Fruit fly (Drosophila melanogaster) whole organism, embryonic: ENCODE measurements around the gene usp.

Source experiments
- Aef1 ChIP-seq: fragments of 200-800 bp; sonication (Bioruptor generic); IDR thresholded peaks from 3 replicates; pipeline ENCODE4 v1.3.6; 2022; ENCODE audit warnings: missing biosample characterization, missing genetic modification characterization
- Bteb2 ChIP-seq: fragments of 200-800 bp; sonication (Bioruptor generic); optimal IDR thresholded peaks from 2 replicates; lab custom pipeline; 2016; ENCODE audit warnings: missing biosample characterization, missing genetic modification characterization
- CG10366 ChIP-seq: fragments of 200-800 bp; sonication (Bioruptor generic); IDR thresholded peaks from 2 replicates; pipeline ENCODE4 v1.3.6; 2022; ENCODE audit warnings: missing biosample characterization, missing genetic modification characterization
- CG12659 ChIP-seq: fragments of 200-800 bp; sonication (Bioruptor generic); optimal IDR thresholded peaks from 3 replicates; lab custom pipeline; 2017; ENCODE audit warnings: mild to moderate bottlenecking, missing biosample characterization, missing genetic modification reagents, missing genetic modification characterization
- CG14441 ChIP-seq: fragments of 200-800 bp; sonication (Bioruptor generic); IDR thresholded peaks from 2 replicates; pipeline ENCODE4 v1.3.6; 2022; ENCODE audit warnings: missing biosample characterization, missing genetic modification characterization
- CG15479 ChIP-seq: fragments of 200-800 bp; sonication (Bioruptor generic); optimal IDR thresholded peaks from 3 replicates; lab custom pipeline; 2019; ENCODE audit warnings: missing biosample characterization, mild to moderate bottlenecking, missing genetic modification characterization, moderate library complexity
- CG1602 ChIP-seq: fragments of 200-800 bp; sonication (Bioruptor generic); optimal IDR thresholded peaks from 3 replicates; lab custom pipeline; 2016; ENCODE audit warnings: missing biosample characterization, missing genetic modification characterization
- CG1647 ChIP-seq: fragments of 200-800 bp; sonication (Bioruptor generic); optimal IDR thresholded peaks from 3 replicates; lab custom pipeline; 2016; ENCODE audit warnings: missing biosample characterization, missing genetic modification characterization
- CG16813 ChIP-seq: fragments of 200-800 bp; sonication (Bioruptor generic); IDR thresholded peaks from 3 replicates; pipeline ENCODE4 v1.3.6; 2022; ENCODE audit warnings: missing biosample characterization, missing genetic modification characterization; ENCODE audit not compliant: partially characterized antibody
- CG17186 ChIP-seq: fragments of 200-800 bp; sonication (Bioruptor generic); optimal IDR thresholded peaks from 3 replicates; lab custom pipeline; 2017; ENCODE audit warnings: missing biosample characterization, missing genetic modification reagents, missing genetic modification characterization
- CG17829 ChIP-seq: fragments of 200-800 bp; optimal IDR thresholded peaks from 2 replicates; lab custom pipeline; 2019; ENCODE audit warnings: missing biosample characterization, mild to moderate bottlenecking, missing genetic modification characterization, moderate library complexity
- CG18599 ChIP-seq: fragments of 200-800 bp; sonication (Bioruptor generic); optimal IDR thresholded peaks from 3 replicates; lab custom pipeline; 2017; ENCODE audit warnings: missing biosample characterization, missing genetic modification characterization, mild to moderate bottlenecking, moderate library complexity, missing genetic modification reagents
- CG33557 ChIP-seq: fragments of 200-800 bp; sonication (Bioruptor generic); optimal IDR thresholded peaks from 2 replicates; lab custom pipeline; 2019; ENCODE audit warnings: missing biosample characterization, mild to moderate bottlenecking, missing genetic modification characterization, moderate library complexity
- CG3838 ChIP-seq: fragments of 200-800 bp; sonication (Bioruptor generic); optimal IDR thresholded peaks from 3 replicates; lab custom pipeline; 2016; ENCODE audit warnings: missing biosample characterization, missing genetic modification characterization
- CG6791 ChIP-seq: fragments of 200-800 bp; sonication (Bioruptor generic); IDR thresholded peaks from 3 replicates; pipeline ENCODE4 v1.3.6; 2022; ENCODE audit warnings: missing biosample characterization, missing genetic modification characterization; ENCODE audit not compliant: partially characterized antibody
- CG7745 ChIP-seq: fragments of 200-800 bp; sonication (Bioruptor generic); optimal IDR thresholded peaks from 2 replicates; lab custom pipeline; 2018; ENCODE audit warnings: missing biosample characterization, mild to moderate bottlenecking, missing genetic modification characterization, moderate library complexity
- CG7987 ChIP-seq: fragments of 200-800 bp; sonication (Bioruptor generic); optimal IDR thresholded peaks from 2 replicates; lab custom pipeline; 2018; ENCODE audit warnings: missing biosample characterization, mild to moderate bottlenecking, missing genetic modification characterization, moderate library complexity
- CG8388 ChIP-seq: fragments of 200-800 bp; sonication (Bioruptor generic); optimal IDR thresholded peaks from 2 replicates; lab custom pipeline; 2019; ENCODE audit warnings: missing biosample characterization, mild to moderate bottlenecking, missing genetic modification characterization, moderate library complexity
- CG9727 ChIP-seq: fragments of 200-800 bp; sonication (Bioruptor generic); optimal IDR thresholded peaks from 3 replicates; lab custom pipeline; 2017; ENCODE audit warnings: missing biosample characterization, mild to moderate bottlenecking, missing genetic modification characterization
- CG9797 ChIP-seq: fragments of 200-800 bp; sonication (Bioruptor generic); optimal IDR thresholded peaks from 3 replicates; lab custom pipeline; 2018; ENCODE audit warnings: missing biosample characterization, mild to moderate bottlenecking, missing genetic modification characterization
- Dbx ChIP-seq: fragments of 200-800 bp; sonication (Bioruptor generic); IDR thresholded peaks from 3 replicates; pipeline ENCODE4 v1.3.6; 2022; ENCODE audit warnings: missing biosample characterization, missing genetic modification characterization
- Dp ChIP-seq: fragments of 200-800 bp; sonication (Bioruptor generic); optimal IDR thresholded peaks from 2 replicates; lab custom pipeline; 2018; ENCODE audit warnings: missing biosample characterization, mild to moderate bottlenecking, missing genetic modification characterization, moderate library complexity
- Fer3 ChIP-seq: fragments of 200-800 bp; sonication (Bioruptor generic); optimal IDR thresholded peaks from 2 replicates; lab custom pipeline; 2018; ENCODE audit warnings: missing biosample characterization, mild to moderate bottlenecking, missing genetic modification characterization, moderate library complexity
- H15 ChIP-seq: fragments of 200-800 bp; sonication (Bioruptor generic); IDR thresholded peaks from 3 replicates; pipeline ENCODE4 v1.3.6; 2022; ENCODE audit warnings: missing biosample characterization, missing genetic modification characterization
- Hmx ChIP-seq: fragments of 200-800 bp; sonication (Bioruptor generic); optimal IDR thresholded peaks from 2 replicates; lab custom pipeline; 2016; ENCODE audit warnings: missing biosample characterization, missing genetic modification characterization
- MBD-R2 ChIP-seq: fragments of 200-800 bp; sonication (Bioruptor generic); IDR thresholded peaks from 2 replicates; pipeline ENCODE4 v1.3.6; 2022; ENCODE audit warnings: missing biosample characterization, missing genetic modification characterization
- Mrtf ChIP-seq: fragments of 200-800 bp; sonication (Bioruptor generic); IDR thresholded peaks from 3 replicates; pipeline ENCODE4 v1.3.6; 2022; ENCODE audit warnings: missing biosample characterization, missing genetic modification characterization
- Myb ChIP-seq: fragments of 200-800 bp; sonication (Bioruptor generic); optimal IDR thresholded peaks from 2 replicates; lab custom pipeline; 2016; ENCODE audit warnings: missing biosample characterization, missing genetic modification characterization
- NfI ChIP-seq: fragments of 200-800 bp; sonication (Bioruptor generic); optimal IDR thresholded peaks from 3 replicates; lab custom pipeline; 2018; ENCODE audit warnings: missing biosample characterization, mild to moderate bottlenecking, missing genetic modification characterization, moderate library complexity
- Sin3A ChIP-seq: fragments of >200 bp; optimal IDR thresholded peaks from 2 replicates; lab custom pipeline; 2018
- ara ChIP-seq: fragments of 200-800 bp; sonication (Bioruptor generic); IDR thresholded peaks from 2 replicates; pipeline ENCODE4 v1.3.6; 2022; ENCODE audit warnings: missing biosample characterization, missing genetic modification characterization
- cad ChIP-seq: fragments of >200 bp; optimal IDR thresholded peaks from 2 replicates; lab custom pipeline; 2017; ENCODE audit warnings: missing biosample characterization, missing genetic modification characterization
- cato ChIP-seq: fragments of 200-800 bp; sonication (Bioruptor generic); optimal IDR thresholded peaks from 2 replicates; lab custom pipeline; 2016; ENCODE audit warnings: missing biosample characterization, missing genetic modification characterization, borderline replicate concordance
- chinmo ChIP-seq: fragments of 200-800 bp; sonication (Bioruptor generic); IDR thresholded peaks from 4 replicates; pipeline ENCODE4 v1.3.6; 2022; ENCODE audit warnings: missing biosample characterization, missing genetic modification characterization; ENCODE audit not compliant: partially characterized antibody
- croc ChIP-seq: fragments of 200-800 bp; sonication (Bioruptor generic); conservative IDR thresholded peaks from 3 replicates; pipeline ENCODE4 v1.3.6; 2022; ENCODE audit warnings: missing biosample characterization, missing genetic modification characterization
- dan ChIP-seq: fragments of 200-800 bp; sonication (Bioruptor generic); IDR thresholded peaks from 2 replicates; pipeline ENCODE4 v1.3.6; 2022; ENCODE audit warnings: missing biosample characterization, missing genetic modification characterization
- danr ChIP-seq: fragments of 200-800 bp; sonication (Bioruptor generic); IDR thresholded peaks from 2 replicates; pipeline ENCODE4 v1.3.6; 2022; ENCODE audit warnings: missing biosample characterization, missing genetic modification characterization
- dati ChIP-seq: fragments of 200-800 bp; sonication (Bioruptor generic); IDR thresholded peaks from 2 replicates; pipeline ENCODE4 v1.3.6; 2022; ENCODE audit warnings: missing biosample characterization, missing genetic modification characterization
- esg ChIP-seq: fragments of 200-800 bp; sonication (Bioruptor generic); conservative IDR thresholded peaks from 2 replicates; pipeline ENCODE4 v1.3.6; 2022; ENCODE audit warnings: missing biosample characterization, missing genetic modification characterization
- eve ChIP-seq, 2 experiments: fragments of >200 bp; optimal IDR thresholded peaks; 2 replicates each; lab custom pipeline; 2017; ENCODE audit warnings: missing biosample characterization in 2 of 2, missing genetic modification characterization in 2 of 2
- eyg ChIP-seq: fragments of 200-800 bp; sonication (Bioruptor generic); optimal IDR thresholded peaks from 3 replicates; lab custom pipeline; 2016; ENCODE audit warnings: missing biosample characterization, missing genetic modification characterization
- kah ChIP-seq: fragments of 200-800 bp; sonication (Bioruptor generic); optimal IDR thresholded peaks from 2 replicates; lab custom pipeline; 2018; ENCODE audit warnings: missing biosample characterization, mild to moderate bottlenecking, missing genetic modification characterization
- kni ChIP-seq: fragments of 200-800 bp; sonication (Bioruptor generic); optimal IDR thresholded peaks from 3 replicates; lab custom pipeline; 2017; ENCODE audit warnings: mild to moderate bottlenecking, missing biosample characterization, missing genetic modification reagents, missing genetic modification characterization
- odd ChIP-seq: fragments of 200-800 bp; sonication (Bioruptor generic); optimal IDR thresholded peaks from 2 replicates; lab custom pipeline; 2017; ENCODE audit warnings: missing biosample characterization, mild to moderate bottlenecking, missing genetic modification characterization
- onecut ChIP-seq: fragments of 200-800 bp; sonication (Bioruptor generic); IDR thresholded peaks from 2 replicates; pipeline ENCODE4 v1.3.6; 2022; ENCODE audit warnings: missing biosample characterization, missing genetic modification characterization
- ro ChIP-seq: fragments of 200-800 bp; sonication (Bioruptor generic); IDR thresholded peaks from 2 replicates; pipeline ENCODE4 v1.3.6; 2022; ENCODE audit warnings: missing biosample characterization, missing genetic modification characterization
- sna ChIP-seq: fragments of 200-800 bp; sonication (Bioruptor generic); IDR thresholded peaks from 2 replicates; pipeline ENCODE4 v1.3.6; 2022; ENCODE audit warnings: missing biosample characterization, missing genetic modification characterization; ENCODE audit not compliant: partially characterized antibody
- trh ChIP-seq: fragments of 200-800 bp; sonication (Bioruptor generic); optimal IDR thresholded peaks from 2 replicates; lab custom pipeline; 2016; ENCODE audit warnings: missing biosample characterization, missing genetic modification characterization
- usp ChIP-seq: fragments of >200 bp; optimal IDR thresholded peaks from 2 replicates; lab custom pipeline; 2017; ENCODE audit warnings: missing biosample characterization, missing genetic modification characterization
- vnd ChIP-seq: fragments of 200-800 bp; sonication (Bioruptor generic); IDR thresholded peaks from 3 replicates; pipeline ENCODE4 v1.3.6; 2022; ENCODE audit warnings: missing biosample characterization, missing genetic modification characterization; ENCODE audit not compliant: partially characterized antibody
- vvl ChIP-seq: fragments of 200-800 bp; sonication (Bioruptor generic); IDR thresholded peaks from 2 replicates; pipeline ENCODE4 v1.3.6; 2022; ENCODE audit warnings: missing biosample characterization, missing genetic modification characterization

usp gene

dm6 chrX:2005840-2006239 is 36.3 kb downstream of the usp start (continued):
- peak; percentile 77 for TF ChIP-seq odd (GFP tag; lab: Kevin White, UChicago)
- no peak for TF ChIP-seq esg (GFP tag; lab: Robert Waterston, UW)
- peak; percentile 59 for TF ChIP-seq kah
- TF ChIP-seq usp (GFP tag; lab: Kevin White, UChicago): no peak
- no peak for TF ChIP-seq dan
- TF ChIP-seq eve (GFP tag; optimal IDR thresholded peaks at IDR 0.05; lab: Kevin White, UChicago): no peak
- peak; percentile 55 for TF ChIP-seq CG33557 (GFP tag; lab: Kevin White, UChicago)
- no peak for TF ChIP-seq ro
- peak; percentile 61 for TF ChIP-seq onecut (GFP tag; lab: Robert Waterston, UW)
- TF ChIP-seq sna (GFP tag; lab: Robert Waterston, UW): no peak
- no peak for TF ChIP-seq dati (GFP tag; lab: Robert Waterston, UW)
- TF ChIP-seq CG9727 (GFP tag; lab: Kevin White, UChicago): peak; percentile 63
- peak; percentile 44 for TF ChIP-seq Myb (GFP tag; lab: Kevin White, UChicago)
- peak; percentile 81 for TF ChIP-seq kni (GFP tag; lab: Kevin White, UChicago)
- peak; percentile 72 for TF ChIP-seq CG12659
- TF ChIP-seq CG8388 (GFP tag; lab: Kevin White, UChicago): peak; percentile 54
- peak; percentile 57; the same call in 1 of the 2 replicates for TF ChIP-seq vvl (GFP tag; lab: Robert Waterston, UW)
- TF ChIP-seq ara (GFP tag; lab: Robert Waterston, UW): peak; percentile 14; the same call in 1 of the 2 replicates
- TF ChIP-seq vnd (GFP tag; lab: Robert Waterston, UW): no peak
- peak; percentile 32 for TF ChIP-seq Bteb2 (GFP tag; lab: Kevin White, UChicago)
- TF ChIP-seq croc (GFP tag; lab: Robert Waterston, UW): no peak
- peak; percentile 47; the same call in 2 of the 3 replicates for TF ChIP-seq Mrtf
- TF ChIP-seq CG1602 (GFP tag; lab: Kevin White, UChicago): peak; percentile 42
- peak; percentile 54; the same call in 1 of the 2 replicates for TF ChIP-seq CG14441 (GFP tag; lab: Robert Waterston, UW)
- no peak for TF ChIP-seq CG17186 (GFP tag; lab: Kevin White, UChicago)
- peak; percentile 89 for TF ChIP-seq CG7987
- no peak for TF ChIP-seq CG15479 (GFP tag; lab: Kevin White, UChicago)
- TF ChIP-seq cato (GFP tag; lab: Kevin White, UChicago): peak; percentile 33
- TF ChIP-seq danr (GFP tag; lab: Robert Waterston, UW): no peak
- TF ChIP-seq MBD-R2 (GFP tag; lab: Robert Waterston, UW): peak; percentile 20; the same call in 1 of the 2 replicates
- peak; percentile 26 for TF ChIP-seq trh (GFP tag; lab: Kevin White, UChicago)
- TF ChIP-seq Fer3 (tag; lab: Kevin White, UChicago): peak; percentile 67
- TF ChIP-seq Dbx: no peak
- peak; percentile 32 for TF ChIP-seq CG18599 (GFP tag; lab: Kevin White, UChicago)
- TF ChIP-seq CG10366 (GFP tag; lab: Robert Waterston, UW): peak; percentile 41; the same call in 1 of the 2 replicates
- no peak for TF ChIP-seq CG7745 (tag; lab: Kevin White, UChicago)
- TF ChIP-seq H15 (GFP tag; lab: Robert Waterston, UW): 0 out of 3 replicates have a peak, but pooled peaks have one; percentile 30
- no peak for TF ChIP-seq CG9797 (GFP tag; lab: Kevin White, UChicago)
- 0 out of 4 replicates have a peak, but pooled peaks have one; percentile 23 for TF ChIP-seq chinmo (GFP tag; lab: Robert Waterston, UW)
- peak; percentile 16 for TF ChIP-seq Dp (GFP tag; lab: Kevin White, UChicago)
- TF ChIP-seq CG16813 (GFP tag; lab: Robert Waterston, UW): no peak
- peak; percentile 55 for TF ChIP-seq eyg (GFP tag; lab: Kevin White, UChicago)
- no peak for TF ChIP-seq Hmx
- 0 out of 3 replicates have a peak, but pooled peaks have one; percentile 23 for TF ChIP-seq CG6791
- TF ChIP-seq CG17829 (tag; lab: Kevin White, UChicago): peak; percentile 62
- no peak for TF ChIP-seq Sin3A
- peak; percentile 7 for TF ChIP-seq CG3838
- TF ChIP-seq NfI (GFP tag; lab: Kevin White, UChicago): peak; percentile 89
- TF ChIP-seq Aef1 (GFP tag; lab: Robert Waterston, UW): 0 out of 3 replicates have a peak, but pooled peaks have one; percentile 19
- no peak for TF ChIP-seq cad
- TF ChIP-seq CG1647: no peak
